Worm (Caenorhabditis elegans): ENCODE data around the gene uda-1.

DNA sequence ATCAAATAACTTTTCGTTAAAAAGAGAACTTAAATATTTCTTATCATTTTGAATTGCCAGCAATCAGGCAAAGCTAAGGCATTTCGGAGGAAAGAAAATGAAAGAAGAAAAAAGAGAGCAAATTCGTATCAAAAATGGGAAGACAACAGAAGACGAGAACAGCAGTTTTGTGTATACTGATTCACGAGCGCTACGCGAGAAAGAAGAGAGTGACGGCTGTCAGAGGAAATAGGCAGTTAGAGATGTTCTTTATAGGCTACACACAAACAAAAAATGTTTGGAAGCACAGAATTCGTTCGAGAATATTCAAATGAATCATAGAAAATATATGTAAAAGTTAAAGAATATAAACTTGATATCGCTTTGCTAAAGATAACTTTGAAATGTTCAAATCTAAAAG lies 19.7 kb upstream of the uda-1 start:
- TF ChIP-seq ets-4 (GFP tag; optimal IDR thresholded peaks at IDR 0.05), result no peak
- no peak for TF ChIP-seq madf-3 (GFP tag; IDR thresholded peaks at IDR 0.05)
- no peak for TF ChIP-seq F57A8.1 (GFP tag; optimal IDR thresholded peaks at IDR 0.05)
- TF ChIP-seq ceh-58 (GFP tag; IDR thresholded peaks at IDR 0.05), result no peak
- TF ChIP-seq egl-18 (GFP tag; IDR thresholded peaks at IDR 0.05), result no peak
- TF ChIP-seq ztf-25 (GFP tag; IDR thresholded peaks at IDR 0.05), result no peak
- TF ChIP-seq unc-62 (GFP tag; optimal IDR thresholded peaks at IDR 0.05), result no peak
- no peak for TF ChIP-seq ccch-3 (GFP tag; optimal IDR thresholded peaks at IDR 0.05)
